Worm (Caenorhabditis elegans) whole organism, young adult: ENCODE measurements around the gene timm-17B.2.

Source experiments
- B0019.2 ChIP-seq: fragments of 200-800 bp; sonication (Bioruptor generic); conservative IDR thresholded peaks from 2 replicates; pipeline ENCODE4 v1.3.6; 2022; ENCODE audit warnings: missing genetic modification reagents, missing genetic modification characterization, missing compliant biosample characterization
- B0261.1 ChIP-seq: sonication (generic microtip); optimal IDR thresholded peaks from 2 replicates; lab custom pipeline; 2016; ENCODE audit warnings: mild to moderate bottlenecking, missing genetic modification characterization, moderate library complexity, missing compliant biosample characterization
- B0336.3 ChIP-seq: fragments of 200-800 bp; sonication (Bioruptor generic); IDR thresholded peaks from 2 replicates; pipeline ENCODE4 v1.3.6; 2022; ENCODE audit warnings: missing genetic modification characterization, missing compliant biosample characterization
- C17E4.6 ChIP-seq: fragments of 200-800 bp; sonication (Bioruptor generic); IDR thresholded peaks from 2 replicates; pipeline ENCODE4 v1.3.6; 2022; ENCODE audit warnings: missing genetic modification reagents, missing genetic modification characterization, missing compliant biosample characterization
- F10E7.11 ChIP-seq: sonication (generic microtip); optimal IDR thresholded peaks from 2 replicates; lab custom pipeline; 2017; ENCODE audit warnings: mild to moderate bottlenecking, missing genetic modification characterization, moderate library complexity, missing compliant biosample characterization
- F37B4.10 ChIP-seq: fragments of 200-800 bp; sonication (Bioruptor generic); IDR thresholded peaks from 2 replicates; pipeline ENCODE4 v1.3.6; 2022; ENCODE audit warnings: missing genetic modification characterization, missing compliant biosample characterization
- F55B11.4 ChIP-seq: sonication (generic microtip); optimal IDR thresholded peaks from 2 replicates; lab custom pipeline; 2016; ENCODE audit warnings: missing compliant biosample characterization, missing genetic modification characterization, borderline replicate concordance; ENCODE audit not compliant: insufficient read depth
- F57A8.1 ChIP-seq: fragments of 200-800 bp; sonication (Bioruptor generic); optimal IDR thresholded peaks from 2 replicates; lab custom pipeline; 2018; ENCODE audit warnings: mild to moderate bottlenecking, missing genetic modification characterization, moderate library complexity, missing compliant biosample characterization
- K11D2.4 ChIP-seq: fragments of 200-800 bp; sonication (Bioruptor generic); IDR thresholded peaks from 2 replicates; pipeline ENCODE4 v1.3.6; 2022; ENCODE audit warnings: missing genetic modification reagents, missing genetic modification characterization, missing compliant biosample characterization
- K12H6.12 ChIP-seq: fragments of 200-800 bp; sonication (Bioruptor generic); optimal IDR thresholded peaks from 2 replicates; lab custom pipeline; 2018; ENCODE audit warnings: mild to moderate bottlenecking, missing genetic modification characterization, missing compliant biosample characterization
- Y53F4B.3 ChIP-seq: fragments of 200-800 bp; sonication (Bioruptor generic); IDR thresholded peaks from 2 replicates; pipeline ENCODE4 v1.3.6; 2022; ENCODE audit warnings: missing genetic modification reagents, missing genetic modification characterization, missing compliant biosample characterization
- Y53G8AR.9 ChIP-seq: fragments of 200-800 bp; sonication (Bioruptor generic); conservative IDR thresholded peaks from 2 replicates; pipeline ENCODE4 v1.3.6; 2022; ENCODE audit warnings: missing genetic modification reagents, missing genetic modification characterization, missing compliant biosample characterization
- Y56A3A.18 ChIP-seq: fragments of 200-800 bp; sonication (Bioruptor generic); IDR thresholded peaks from 2 replicates; pipeline ENCODE4 v1.3.6; 2022; ENCODE audit warnings: missing genetic modification reagents, missing genetic modification characterization, missing compliant biosample characterization
- akir-1 ChIP-seq: fragments of 200-800 bp; sonication (Bioruptor generic); optimal IDR thresholded peaks from 2 replicates; lab custom pipeline; 2018; ENCODE audit warnings: mild to moderate bottlenecking, missing genetic modification characterization, moderate library complexity, missing compliant biosample characterization
- ama-1 ChIP-seq, 3 experiments: fragments of 150-350 bp in 1 of 3; sonication (generic microtip) in 2 of 3; optimal IDR thresholded peaks; 2 replicates each; lab custom pipeline; 2014 to 2018; ENCODE audit warnings: missing biosample characterization in 2 of 3, missing genetic modification characterization in 2 of 3, missing genetic modification reagents in 2 of 3
- atf-7 ChIP-seq: sonication (generic microtip); optimal IDR thresholded peaks from 2 replicates; lab custom pipeline; 2017; ENCODE audit warnings: mild to moderate bottlenecking, missing genetic modification characterization, missing compliant biosample characterization
- attf-3 ChIP-seq: fragments of 200-800 bp; sonication (Bioruptor generic); conservative IDR thresholded peaks from 2 replicates; pipeline ENCODE4 v1.3.6; 2022; ENCODE audit warnings: missing genetic modification reagents, missing genetic modification characterization, missing compliant biosample characterization
- cebp-2 ChIP-seq: fragments of 200-800 bp; sonication (Bioruptor generic); IDR thresholded peaks from 2 replicates; pipeline ENCODE4 v1.3.6; 2022; ENCODE audit warnings: missing genetic modification characterization, missing compliant biosample characterization
- ceh-79 ChIP-seq: sonication (generic microtip); optimal IDR thresholded peaks from 2 replicates; lab custom pipeline; 2017; ENCODE audit warnings: mild to moderate bottlenecking, missing genetic modification characterization, missing compliant biosample characterization
- chd-7 ChIP-seq: sonication (generic microtip); optimal IDR thresholded peaks from 2 replicates; lab custom pipeline; 2016; ENCODE audit warnings: mild to moderate bottlenecking, missing genetic modification characterization, moderate library complexity, missing compliant biosample characterization
- dpl-1 ChIP-seq: fragments of 150-350 bp; optimal IDR thresholded peaks from 2 replicates; lab custom pipeline; 2014; ENCODE audit warnings: missing biosample characterization, missing genetic modification reagents, missing genetic modification characterization
- hlh-12 ChIP-seq: sonication (generic microtip); optimal IDR thresholded peaks from 2 replicates; lab custom pipeline; 2016; ENCODE audit warnings: missing genetic modification characterization, missing compliant biosample characterization
- hmg-20 ChIP-seq: fragments of 200-800 bp; sonication (Bioruptor generic); IDR thresholded peaks from 2 replicates; pipeline ENCODE4 v1.3.6; 2022; ENCODE audit warnings: missing genetic modification reagents, missing genetic modification characterization, missing compliant biosample characterization
- hrde-1 ChIP-seq: sonication (generic microtip); optimal IDR thresholded peaks from 2 replicates; lab custom pipeline; 2016; ENCODE audit warnings: missing genetic modification characterization, mild to moderate bottlenecking, missing compliant biosample characterization, moderate library complexity, missing genotype, missing genetic modification reagents, borderline replicate concordance
- let-607 ChIP-seq, 2 experiments: fragments of 200-800 bp in 1 of 2; sonication (Bioruptor generic) in 1 of 2; sonication (generic microtip) in 1 of 2; optimal IDR thresholded peaks; 2 replicates each; lab custom pipeline; 2016 to 2018; ENCODE audit warnings: mild to moderate bottlenecking in 2 of 2, missing compliant biosample characterization in 2 of 2, missing genetic modification characterization in 2 of 2, moderate library complexity in 2 of 2, missing genotype in 1 of 2
- lin-26 ChIP-seq: fragments of 200-800 bp; sonication (Bioruptor generic); IDR thresholded peaks from 2 replicates; pipeline ENCODE4 v1.3.6; 2022; ENCODE audit warnings: missing genetic modification reagents, missing genetic modification characterization, missing compliant biosample characterization
- lin-40 ChIP-seq: sonication (generic microtip); optimal IDR thresholded peaks from 2 replicates; lab custom pipeline; 2016; ENCODE audit warnings: missing genetic modification characterization, mild to moderate bottlenecking, missing compliant biosample characterization, missing genotype, missing genetic modification reagents
- lin-54 ChIP-seq: fragments of 200-800 bp; sonication (Bioruptor generic); optimal IDR thresholded peaks from 2 replicates; lab custom pipeline; 2018; ENCODE audit warnings: mild to moderate bottlenecking, missing genetic modification characterization, missing compliant biosample characterization
- madf-10 ChIP-seq: sonication (generic microtip); optimal IDR thresholded peaks from 2 replicates; lab custom pipeline; 2016; ENCODE audit warnings: mild to moderate bottlenecking, missing genetic modification characterization, missing compliant biosample characterization
- madf-6 ChIP-seq: fragments of 200-800 bp; sonication (Bioruptor generic); IDR thresholded peaks from 2 replicates; pipeline ENCODE4 v1.3.6; 2022; ENCODE audit warnings: missing genetic modification reagents, missing genetic modification characterization, missing compliant biosample characterization
- nhr-80 ChIP-seq: sonication (generic microtip); optimal IDR thresholded peaks from 2 replicates; lab custom pipeline; 2016; ENCODE audit warnings: missing genetic modification characterization, missing compliant biosample characterization
- pbrm-1 ChIP-seq: fragments of 200-800 bp; sonication (Bioruptor generic); IDR thresholded peaks from 2 replicates; pipeline ENCODE4 v1.3.6; 2022; ENCODE audit warnings: missing genetic modification reagents, missing genetic modification characterization, missing compliant biosample characterization
- rec-8 ChIP-seq, 2 experiments: sonication (generic microtip); optimal IDR thresholded peaks; 2 replicates each; lab custom pipeline; 2016; ENCODE audit warnings: mild to moderate bottlenecking in 2 of 2, missing genetic modification characterization in 2 of 2, missing genetic modification reagents in 2 of 2, missing genotype in 2 of 2, missing biosample characterization in 1 of 2, missing compliant biosample characterization in 1 of 2, moderate library complexity in 1 of 2
- repo-1 ChIP-seq: sonication (generic microtip); optimal IDR thresholded peaks from 2 replicates; lab custom pipeline; 2017; ENCODE audit warnings: mild to moderate bottlenecking, missing genetic modification characterization, missing compliant biosample characterization
- snpc-1.3 ChIP-seq: sonication (generic microtip); optimal IDR thresholded peaks from 2 replicates; lab custom pipeline; 2017; ENCODE audit warnings: missing genetic modification characterization, mild to moderate bottlenecking, missing compliant biosample characterization, antibody characterized with exemption, moderate library complexity, missing genotype, missing genetic modification reagents; ENCODE audit not compliant: insufficient read depth
- sptf-2 ChIP-seq: fragments of 200-800 bp; sonication (Bioruptor generic); optimal IDR thresholded peaks from 2 replicates; lab custom pipeline; 2018; ENCODE audit warnings: mild to moderate bottlenecking, missing genetic modification characterization, missing compliant biosample characterization
- tbp1 ChIP-seq: fragments of 200-800 bp; sonication (Bioruptor generic); optimal IDR thresholded peaks from 2 replicates; lab custom pipeline; 2018; ENCODE audit warnings: mild to moderate bottlenecking, missing genetic modification characterization, missing compliant biosample characterization
- unc-62 ChIP-seq: fragments of 150-350 bp; optimal IDR thresholded peaks from 2 replicates; lab custom pipeline; 2014; ENCODE audit warnings: missing biosample characterization, missing genetic modification reagents, missing genetic modification characterization
- zim-3 ChIP-seq: sonication (generic microtip); optimal IDR thresholded peaks from 2 replicates; lab custom pipeline; 2017; ENCODE audit warnings: mild to moderate bottlenecking, missing genetic modification characterization, moderate library complexity, missing compliant biosample characterization

The timm-17B.2 gene

ce11 chrIV:8380266-8380850 is 16.1 kb upstream of the timm-17B.2 start:
- TF ChIP-seq Y53G8AR.9 (no peak), hmg-20 (GFP tag; lab: Robert Waterston, UW) (no peak), unc-62 (peak; percentile 54), dpl-1 (GFP tag; lab: Kevin White, UChicago) (no peak), tbp1 (GFP tag; lab: Kevin White, UChicago) (peak; percentile 24), let-607 (tag; optimal IDR thresholded peaks at IDR 0.05; lab: Kevin White, UChicago) (peak in 1 of 2 experiments; percentile 40), Y56A3A.18 (GFP tag; lab: Robert Waterston, UW) (no peak), ama-1 (optimal IDR thresholded peaks at IDR 0.05; lab: Kevin White, UChicago) (no peak), ama-1 (GFP tag; optimal IDR thresholded peaks at IDR 0.05; lab: Kevin White, UChicago) (no peak), nhr-80 (tag; lab: Kevin White, UChicago) (peak; percentile 93)

DNA sequence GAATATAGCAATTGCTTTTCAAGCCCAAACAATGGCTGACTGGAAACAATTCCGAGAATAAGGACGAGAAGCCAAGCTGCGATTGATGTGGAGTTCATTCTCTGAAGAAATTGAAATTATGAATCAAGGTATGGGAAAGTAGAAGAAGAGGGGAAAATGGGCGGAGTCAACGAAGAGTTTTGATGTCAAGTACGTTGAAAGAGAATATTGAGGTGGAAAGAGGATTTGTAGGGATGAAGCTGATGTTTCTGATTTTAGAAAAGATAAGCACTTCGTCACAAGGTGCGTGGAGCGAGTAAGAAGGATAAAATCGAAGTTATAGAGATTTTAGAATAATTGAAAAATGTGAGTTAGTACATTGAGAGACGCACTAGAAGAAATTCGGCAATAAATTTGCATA is 13.8 kb upstream of the timm-17B.2 start, which contains the start of gene D2096.9:
Gene D2096.9, minus strand, starts transcription at position 101 of the 400 bp plus-strand sequence.
- TF ChIP-seq madf-6 (GFP tag; lab: Robert Waterston, UW) (no peak), lin-26 (GFP tag; lab: Robert Waterston, UW) (no peak), B0261.1 (no peak), K12H6.12 (tag; lab: Kevin White, UChicago) (no peak), hlh-12 (tag; lab: Kevin White, UChicago) (no peak), B0019.2 (no peak), cebp-2 (GFP tag; lab: Robert Waterston, UW) (no peak), hrde-1 (tag; lab: Kevin White, UChicago) (no peak), repo-1 (tag; lab: Kevin White, UChicago) (no peak), pbrm-1 (no peak), lin-54 (GFP tag; lab: Kevin White, UChicago) (no peak), lin-40 (no peak), ceh-79 (tag; lab: Kevin White, UChicago) (no peak), chd-7 (tag; lab: Kevin White, UChicago) (no peak), sptf-2 (GFP tag; lab: Kevin White, UChicago) (no peak), Y53F4B.3 (GFP tag; lab: Robert Waterston, UW) (no peak), F57A8.1 (GFP tag; lab: Kevin White, UChicago) (no peak), atf-7 (no peak), unc-62 (no peak)
- TF ChIP-seq, all 124 proteins: peak for 0

- no peak for TF ChIP-seq F10E7.11
- no peak for TF ChIP-seq snpc-1.3 (tag; lab: Kevin White, UChicago)
- TF ChIP-seq attf-3 (GFP tag; lab: Robert Waterston, UW) = no peak
- no peak for TF ChIP-seq K11D2.4
- no peak for TF ChIP-seq madf-10 (tag; lab: Kevin White, UChicago)
- no peak for TF ChIP-seq nhr-80 (tag; lab: Kevin White, UChicago)
- no peak for TF ChIP-seq C17E4.6 (GFP tag; lab: Robert Waterston, UW)
- TF ChIP-seq F55B11.4 (tag; lab: Kevin White, UChicago) = no peak
- no peak for TF ChIP-seq akir-1
- no peak for TF ChIP-seq B0336.3 (GFP tag; lab: Robert Waterston, UW)
- TF ChIP-seq zim-3 (tag; lab: Kevin White, UChicago) = no peak
- no peak for TF ChIP-seq F37B4.10 (GFP tag; lab: Robert Waterston, UW)
- TF ChIP-seq rec-8 (tag; optimal IDR thresholded peaks at IDR 0.05; lab: Kevin White, UChicago) = no peak
Observed at ce11 chrIV:8384737-8385136, 11.7 kb upstream of the timm-17B.2 start.
